Fruit fly (Drosophila melanogaster): ENCODE results near the gene CG33985.

Gene CG33985

dm6 chr3L:15530638-15531225 lies 4.1 kb upstream of the CG33985 start (continued):
- no peak for TF ChIP-seq CG16813 (GFP tag; IDR thresholded peaks at IDR 0.05; ENCODE audit: partially characterized antibody)
- peak; percentile 39 for TF ChIP-seq CG11723 (GFP tag; optimal IDR thresholded peaks at IDR 0.05)
- peak; percentile 43 for TF ChIP-seq wek (GFP tag; optimal IDR thresholded peaks at IDR 0.05)
- TF ChIP-seq BtbVII (GFP tag; optimal IDR thresholded peaks at IDR 0.05) = no peak
- peak; percentile 54 for TF ChIP-seq CG8281 (tag; optimal IDR thresholded peaks at IDR 0.05)
- no peak for TF ChIP-seq dmrt99B (tag; optimal IDR thresholded peaks at IDR 0.05)
- no peak for TF ChIP-seq C15 (GFP tag; IDR thresholded peaks at IDR 0.05)
- peak; percentile 11 for TF ChIP-seq fd64A (GFP tag; optimal IDR thresholded peaks at IDR 0.05)
- TF ChIP-seq CG10209 (GFP tag; optimal IDR thresholded peaks at IDR 0.05) = peak; percentile 2
- TF ChIP-seq ATbp (GFP tag; optimal IDR thresholded peaks at IDR 0.05) = peak; percentile 52
- no peak for TF ChIP-seq D (optimal IDR thresholded peaks at IDR 0.05)
- peak; percentile 17 for TF ChIP-seq D (GFP tag; optimal IDR thresholded peaks at IDR 0.05)
- no peak for TF ChIP-seq slou (GFP tag; optimal IDR thresholded peaks at IDR 0.05)
- peak in 1 of 2 experiments; percentile 34 for TF ChIP-seq bsh (GFP tag; optimal IDR thresholded peaks at IDR 0.05)
- TF ChIP-seq CG15269 (tag; optimal IDR thresholded peaks at IDR 0.05) = no peak
- no peak for TF ChIP-seq fu2 (GFP tag; optimal IDR thresholded peaks at IDR 0.05)
- peak; percentile 31 for TF ChIP-seq CG17359 (tag; optimal IDR thresholded peaks at IDR 0.05)
- no peak for TF ChIP-seq CG7357 (GFP tag; IDR thresholded peaks at IDR 0.05)
- TF ChIP-seq cg (GFP tag; optimal IDR thresholded peaks at IDR 0.05) = peak; percentile 19
- TF ChIP-seq CG6254 (GFP tag; optimal IDR thresholded peaks at IDR 0.05) = peak; percentile 1
- TF ChIP-seq CG4360 (GFP tag; IDR thresholded peaks at IDR 0.05) = peak; percentile 37; the same call in 1 of the 2 replicates

dm6 chr3L:15530071-15530470 lies 3.5 kb upstream of the CG33985 start:
- TF ChIP-seq gsb (GFP tag; IDR thresholded peaks at IDR 0.05) = no peak
- TF ChIP-seq Eip74EF (GFP tag; optimal IDR thresholded peaks at IDR 0.05) = no peak
- no peak for TF ChIP-seq Opbp (GFP tag; IDR thresholded peaks at IDR 0.05; ENCODE audit: partially characterized antibody)
- TF ChIP-seq D19A (tag; optimal IDR thresholded peaks at IDR 0.05) = peak; percentile 58
- no peak for TF ChIP-seq CG4424 (GFP tag; optimal IDR thresholded peaks at IDR 0.05)
- TF ChIP-seq Hr51 (GFP tag; optimal IDR thresholded peaks at IDR 0.05) = no peak
- no peak for TF ChIP-seq CG31388 (GFP tag; optimal IDR thresholded peaks at IDR 0.05)
- TF ChIP-seq Med (GFP tag) = peak; percentile 66
- no peak for TF ChIP-seq CG10209 (GFP tag; optimal IDR thresholded peaks at IDR 0.05)
- TF ChIP-seq CG11085 (GFP tag; IDR thresholded peaks at IDR 0.05) = no peak
- TF ChIP-seq Atf3 (GFP tag; optimal IDR thresholded peaks at IDR 0.05) = no peak

- TF ChIP-seq ham (GFP tag; IDR thresholded peaks at IDR 0.05) = no peak
- TF ChIP-seq sens (GFP tag) = peak; percentile 7
- no peak for TF ChIP-seq Fer3 (tag; optimal IDR thresholded peaks at IDR 0.05)
These were observed 2.5 kb upstream of the CG33985 start, which contains the start of gene obst-H for dm6 chr3L:15529143-15529542. Gene obst-H, minus strand, starts transcription at chr3L:15529243.

dm6 chr3L:15528096-15528495 lies 1.5 kb upstream of the CG33985 start, which contains the start of gene CG42728:
Gene CG42728, minus strand, starts transcription at chr3L:15528196.
- TF ChIP-seq ro (GFP tag; IDR thresholded peaks at IDR 0.05) = no peak
- no peak for TF ChIP-seq D (optimal IDR thresholded peaks at IDR 0.05)
- no peak for TF ChIP-seq D (GFP tag; optimal IDR thresholded peaks at IDR 0.05)
- TF ChIP-seq Mad (GFP tag; optimal IDR thresholded peaks at IDR 0.05) = no peak
- TF ChIP-seq Trl (optimal IDR thresholded peaks at IDR 0.05) = no peak
- TF ChIP-seq Trl (GFP tag; optimal IDR thresholded peaks at IDR 0.05) = no peak
- no peak for TF ChIP-seq CG14860 (GFP tag; IDR thresholded peaks at IDR 0.05; ENCODE audit: partially characterized antibody)
- no peak for TF ChIP-seq CG18619 (GFP tag; optimal IDR thresholded peaks at IDR 0.05)
- no peak for TF ChIP-seq eve (GFP tag; optimal IDR thresholded peaks at IDR 0.05)
- no peak for TF ChIP-seq onecut (GFP tag; IDR thresholded peaks at IDR 0.05)
- no peak for TF ChIP-seq ttk (GFP tag; IDR thresholded peaks at IDR 0.05)

Measured in whole organism, embryonic.